Fruit fly (Drosophila melanogaster): Measurements from ENCODE around the gene CG7655.

CG7655 gene

DNA sequence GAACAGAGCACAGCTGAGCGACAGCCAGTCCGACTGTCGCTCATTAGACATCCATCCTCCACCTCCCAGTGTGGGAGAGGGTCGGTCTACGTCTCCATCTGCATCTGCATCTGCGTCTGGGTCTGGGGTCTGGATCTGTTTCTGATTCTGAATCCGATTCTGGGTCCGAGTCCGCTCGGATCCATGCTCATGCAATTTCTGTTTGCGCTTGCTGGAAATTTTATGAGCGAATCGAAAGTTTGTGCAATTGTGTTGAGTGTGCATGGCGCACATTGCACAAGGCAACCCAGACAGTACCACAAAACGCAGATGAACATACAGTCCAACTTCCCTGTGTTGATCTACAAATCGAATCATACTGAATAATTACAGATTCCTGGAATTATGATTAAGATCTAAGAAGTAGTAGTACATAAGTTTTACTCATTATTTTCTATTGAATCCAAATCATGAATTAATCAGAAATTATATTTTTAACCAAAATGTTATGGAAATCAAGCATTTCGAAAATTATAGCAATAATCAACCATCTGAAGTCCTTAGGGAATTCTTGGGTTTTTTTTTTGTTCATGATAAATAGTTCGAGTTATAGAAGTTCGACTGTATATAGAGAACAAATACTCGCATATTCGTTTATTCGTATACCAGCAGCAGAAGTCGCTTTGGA, 20.7 kb downstream of the CG7655 start:
- TF ChIP-seq CG6854 (GFP tag; optimal IDR thresholded peaks at IDR 0.05) (no peak), lab (GFP tag; optimal IDR thresholded peaks at IDR 0.05) (no peak), mam (GFP tag; optimal IDR thresholded peaks at IDR 0.05) (peak; percentile 26), fd96Cb (tag; optimal IDR thresholded peaks at IDR 0.05) (peak; percentile 15), Hr51 (GFP tag; optimal IDR thresholded peaks at IDR 0.05) (peak in 1 of 2 experiments; percentile 39), CG17361 (GFP tag; IDR thresholded peaks at IDR 0.05) (0 out of 3 replicates have a peak, but pooled peaks have one; percentile 20), CG10267 (tag; optimal IDR thresholded peaks at IDR 0.05) (no peak), nmo (GFP tag; optimal IDR thresholded peaks at IDR 0.05) (peak; percentile 30), bsh (GFP tag; optimal IDR thresholded peaks at IDR 0.05) (peak in 1 of 2 experiments; percentile 78), grau (tag; optimal IDR thresholded peaks at IDR 0.05) (peak; percentile 48), row (GFP tag; IDR thresholded peaks at IDR 0.05) (peak; percentile 20; the same call in 2 of the 3 replicates), CG42726 (GFP tag; IDR thresholded peaks at IDR 0.05; ENCODE audit: partially characterized antibody) (0 out of 2 replicates have a peak, but pooled peaks have one; percentile 19), MBD-R2 (GFP tag; IDR thresholded peaks at IDR 0.05) (no peak), CG2678 (tag; optimal IDR thresholded peaks at IDR 0.05) (peak; percentile 39), Xrp1 (GFP tag; IDR thresholded peaks at IDR 0.05) (0 out of 2 replicates have a peak, but pooled peaks have one; percentile 13), dmrt99B (tag; optimal IDR thresholded peaks at IDR 0.05) (peak; percentile 60), CG7839 (tag; optimal IDR thresholded peaks at IDR 0.05) (peak; percentile 36), trem (tag; optimal IDR thresholded peaks at IDR 0.05) (peak; percentile 11), Ets97D (GFP tag; optimal IDR thresholded peaks at IDR 0.05) (no peak), CG17186 (GFP tag; optimal IDR thresholded peaks at IDR 0.05) (no peak), CG11504 (tag; optimal IDR thresholded peaks at IDR 0.05) (peak; percentile 58), CG15479 (GFP tag; optimal IDR thresholded peaks at IDR 0.05) (peak; percentile 3), Ssrp (tag; optimal IDR thresholded peaks at IDR 0.05) (peak; percentile 2), lbe (GFP tag; optimal IDR thresholded peaks at IDR 0.05) (peak; percentile 82), tin (GFP tag; optimal IDR thresholded peaks at IDR 0.05) (no peak), D19A (tag; optimal IDR thresholded peaks at IDR 0.05) (peak; percentile 0), CG30020 (tag; optimal IDR thresholded peaks at IDR 0.05) (no peak), Fer3 (tag; optimal IDR thresholded peaks at IDR 0.05) (no peak), CG13424 (tag; optimal IDR thresholded peaks at IDR 0.05) (peak; percentile 27), nom (GFP tag; optimal IDR thresholded peaks at IDR 0.05) (peak; percentile 77), CG17359 (tag; optimal IDR thresholded peaks at IDR 0.05) (peak; percentile 36), corto (GFP tag; optimal IDR thresholded peaks at IDR 0.05) (peak; percentile 33), nau (GFP tag; optimal IDR thresholded peaks at IDR 0.05) (no peak), CG6689 (GFP tag; IDR thresholded peaks at IDR 0.05) (peak; percentile 45), Hand (GFP tag; optimal IDR thresholded peaks at IDR 0.05) (no peak), vfl (GFP tag; optimal IDR thresholded peaks at IDR 0.05) (no peak), ATbp (GFP tag; optimal IDR thresholded peaks at IDR 0.05) (no peak), Awh (GFP tag; IDR thresholded peaks at IDR 0.05) (0 out of 2 replicates have a peak, but pooled peaks have one; percentile 23), CG8388 (GFP tag; optimal IDR thresholded peaks at IDR 0.05) (no peak), phol (tag; optimal IDR thresholded peaks at IDR 0.05) (peak; percentile 46), Sox100B (GFP tag; optimal IDR thresholded peaks at IDR 0.05) (peak; percentile 27), ci (GFP tag; IDR thresholded peaks at IDR 0.05) (peak; percentile 49; the same call in 1 of the 3 replicates), Drgx (GFP tag; IDR thresholded peaks at IDR 0.05) (peak; percentile 94), Sox102F (GFP tag; optimal IDR thresholded peaks at IDR 0.05) (peak; percentile 42), CG1792 (GFP tag; optimal IDR thresholded peaks at IDR 0.05) (no peak), chinmo (GFP tag; IDR thresholded peaks at IDR 0.05; ENCODE audit: partially characterized antibody) (0 out of 4 replicates have a peak, but pooled peaks have one; percentile 15), CG7987 (GFP tag; optimal IDR thresholded peaks at IDR 0.05) (no peak)
